Fruit fly (Drosophila melanogaster): Measurements from ENCODE around the gene Ncc69.
A peak's percentile ranks its signal among the peaks of the same experiment; 100 is the strongest.

Gene Ncc69

DNA sequence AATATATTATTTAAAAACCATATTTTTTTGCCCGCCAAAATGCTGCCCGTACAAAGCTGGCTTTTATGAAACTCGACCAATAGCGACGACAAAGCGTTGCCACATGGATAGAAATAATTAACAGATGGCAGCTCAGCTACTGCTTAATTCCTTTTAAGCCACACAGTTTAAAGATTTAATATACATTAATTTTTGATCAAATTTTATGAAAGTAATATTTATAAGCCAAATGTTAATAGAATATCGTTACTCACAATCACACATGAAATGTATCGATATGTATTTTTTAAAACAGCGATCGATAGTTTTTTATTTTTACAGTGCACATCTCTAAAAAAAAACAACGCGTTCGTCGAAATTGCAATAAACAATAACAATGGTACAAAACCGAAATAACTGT, 54.9 kb downstream of the Ncc69 start, which contains the start of gene CG10418 (continued):
- TF ChIP-seq jing (GFP tag; optimal IDR thresholded peaks at IDR 0.05) (no peak), amos (GFP tag; IDR thresholded peaks at IDR 0.05; ENCODE audit: partially characterized antibody) (peak; percentile 77), psq (GFP tag; optimal IDR thresholded peaks at IDR 0.05) (no peak), Blimp-1 (GFP tag; optimal IDR thresholded peaks at IDR 0.05) (no peak), cas (GFP tag; IDR thresholded peaks at IDR 0.05) (no peak), nmo (GFP tag; optimal IDR thresholded peaks at IDR 0.05) (peak; percentile 85), CG4707 (GFP tag; optimal IDR thresholded peaks at IDR 0.05) (no peak), kni (GFP tag; optimal IDR thresholded peaks at IDR 0.05) (no peak), bowl (GFP tag; IDR thresholded peaks at IDR 0.05) (no peak), CG6254 (GFP tag; optimal IDR thresholded peaks at IDR 0.05) (no peak), tgo (GFP tag; IDR thresholded peaks at IDR 0.05) (peak; percentile 32; the same call in 1 of the 3 replicates), Dfd (GFP tag; optimal IDR thresholded peaks at IDR 0.05) (no peak), odd (GFP tag; optimal IDR thresholded peaks at IDR 0.05) (no peak), Ets97D (GFP tag; optimal IDR thresholded peaks at IDR 0.05) (peak; percentile 69), CG32767 (GFP tag; IDR thresholded peaks at IDR 0.05) (no peak), esg (GFP tag; conservative IDR thresholded peaks at IDR 0.05) (no peak), Dbx (GFP tag; IDR thresholded peaks at IDR 0.05) (no peak), Aef1 (GFP tag; IDR thresholded peaks at IDR 0.05) (peak; percentile 67), Oli (tag; optimal IDR thresholded peaks at IDR 0.05) (no peak), dmrt99B (tag; optimal IDR thresholded peaks at IDR 0.05) (no peak), CG16813 (GFP tag; IDR thresholded peaks at IDR 0.05; ENCODE audit: partially characterized antibody) (peak; percentile 85), ap (GFP tag; IDR thresholded peaks at IDR 0.05) (peak; percentile 5; the same call in 1 of the 2 replicates), Nf-YC (tag; optimal IDR thresholded peaks at IDR 0.05) (peak; percentile 47), crol (GFP tag; IDR thresholded peaks at IDR 0.05) (no peak), CrebB (tag; optimal IDR thresholded peaks at IDR 0.05) (no peak), Lim3 (GFP tag; IDR thresholded peaks at IDR 0.05) (no peak), ci (GFP tag; IDR thresholded peaks at IDR 0.05) (no peak), org-1 (GFP tag; optimal IDR thresholded peaks at IDR 0.05) (no peak), Chrac-16 (GFP tag; optimal IDR thresholded peaks at IDR 0.05) (peak; percentile 65), Dref (GFP tag; IDR thresholded peaks at IDR 0.05) (peak; percentile 68), sens-2 (GFP tag; IDR thresholded peaks at IDR 0.05) (no peak), CG13775 (GFP tag; optimal IDR thresholded peaks at IDR 0.05) (peak; percentile 47), aop (GFP tag; IDR thresholded peaks at IDR 0.05) (no peak), zf30C (GFP tag; optimal IDR thresholded peaks at IDR 0.05) (no peak), CG9932 (GFP tag; IDR thresholded peaks at IDR 0.05) (peak; percentile 59), CG17568 (GFP tag; optimal IDR thresholded peaks at IDR 0.05) (no peak), CG9437 (GFP tag; optimal IDR thresholded peaks at IDR 0.05) (no peak), CG1024 (GFP tag; IDR thresholded peaks at IDR 0.05) (no peak), pb (GFP tag; optimal IDR thresholded peaks at IDR 0.05) (no peak), Hr39 (optimal IDR thresholded peaks at IDR 0.05) (no peak), stc (GFP tag; IDR thresholded peaks at IDR 0.05) (no peak), CG34422 (GFP tag; IDR thresholded peaks at IDR 0.05) (peak; percentile 41; the same call in 1 of the 3 replicates), chm (GFP tag; IDR thresholded peaks at IDR 0.05) (no peak), Dp (GFP tag; optimal IDR thresholded peaks at IDR 0.05) (peak; percentile 93), CHES-1-like (GFP tag; optimal IDR thresholded peaks at IDR 0.05) (no peak), CG10959 (GFP tag; IDR thresholded peaks at IDR 0.05) (no peak), YL-1 (GFP tag; optimal IDR thresholded peaks at IDR 0.05) (peak; percentile 2), dysf (GFP tag; IDR thresholded peaks at IDR 0.05) (no peak), Dll (GFP tag; IDR thresholded peaks at IDR 0.05; ENCODE audit: partially characterized antibody) (peak; percentile 93), Stat92E (GFP tag; optimal IDR thresholded peaks at IDR 0.05) (peak in 1 of 3 experiments; percentile 48), Opbp (GFP tag; IDR thresholded peaks at IDR 0.05; ENCODE audit: partially characterized antibody) (peak; percentile 62; the same call in 2 of the 3 replicates), lola (GFP tag; optimal IDR thresholded peaks at IDR 0.05) (peak in 1 of 3 experiments; percentile 49)

Data from whole organism, embryonic.